Fruit fly (Drosophila melanogaster) whole organism, pupa: ENCODE results near the gene CG18294.

ENCODE experiments used
- CG10348 ChIP-seq: fragments of 200-800 bp; sonication (Bioruptor generic); IDR thresholded peaks from 2 replicates; pipeline ENCODE4 v1.3.6; 2022; ENCODE audit warnings: missing biosample characterization, missing genetic modification characterization
- CG12605 ChIP-seq: fragments of 200-800 bp; sonication (Bioruptor generic); IDR thresholded peaks from 2 replicates; pipeline ENCODE4 v1.3.6; 2022; ENCODE audit warnings: missing biosample characterization, missing genetic modification characterization
- CG13204 ChIP-seq: fragments of 200-800 bp; sonication (Bioruptor generic); optimal IDR thresholded peaks from 2 replicates; lab custom pipeline; 2018; ENCODE audit warnings: missing biosample characterization, mild to moderate bottlenecking, missing genetic modification characterization, moderate library complexity
- CG14655 ChIP-seq: fragments of 200-800 bp; sonication (Bioruptor generic); optimal IDR thresholded peaks from 3 replicates; lab custom pipeline; 2017; ENCODE audit warnings: mild to moderate bottlenecking, missing biosample characterization, missing genetic modification reagents, missing genetic modification characterization
- CG15710 ChIP-seq: fragments of 200-800 bp; sonication (Bioruptor generic); optimal IDR thresholded peaks from 2 replicates; lab custom pipeline; 2018; ENCODE audit warnings: missing biosample characterization, mild to moderate bottlenecking, missing genetic modification characterization, moderate library complexity
- CG17806 ChIP-seq: fragments of 200-800 bp; sonication (Bioruptor generic); optimal IDR thresholded peaks from 2 replicates; lab custom pipeline; 2018; ENCODE audit warnings: missing biosample characterization, mild to moderate bottlenecking, missing genetic modification characterization, moderate library complexity
- CG32121 ChIP-seq: fragments of 200-800 bp; sonication (Bioruptor generic); IDR thresholded peaks from 2 replicates; pipeline ENCODE4 v1.3.6; 2022; ENCODE audit warnings: missing biosample characterization, missing genetic modification characterization
- CG34367 ChIP-seq: fragments of 200-800 bp; sonication (Bioruptor generic); optimal IDR thresholded peaks from 2 replicates; lab custom pipeline; 2018; ENCODE audit warnings: missing biosample characterization, mild to moderate bottlenecking, missing genetic modification characterization
- CG4496 ChIP-seq: fragments of 200-800 bp; sonication (Bioruptor generic); IDR thresholded peaks from 3 replicates; pipeline ENCODE4 v1.3.6; 2022; ENCODE audit warnings: missing biosample characterization, missing genetic modification characterization
- CG8159 ChIP-seq: fragments of 200-800 bp; sonication (Bioruptor generic); optimal IDR thresholded peaks from 3 replicates; lab custom pipeline; 2018; ENCODE audit warnings: missing biosample characterization, mild to moderate bottlenecking, missing genetic modification characterization, moderate library complexity
- CG8301 ChIP-seq: fragments of 200-800 bp; sonication (Bioruptor generic); optimal IDR thresholded peaks from 2 replicates; lab custom pipeline; 2018; ENCODE audit warnings: missing biosample characterization, mild to moderate bottlenecking, missing genetic modification characterization
- CG9948 ChIP-seq: fragments of 200-800 bp; sonication (Bioruptor generic); optimal IDR thresholded peaks from 2 replicates; lab custom pipeline; 2018; ENCODE audit warnings: missing biosample characterization, mild to moderate bottlenecking, missing genetic modification characterization, moderate library complexity
- D1 ChIP-seq: fragments of 200-800 bp; sonication (Bioruptor generic); optimal IDR thresholded peaks from 2 replicates; lab custom pipeline; 2018; ENCODE audit warnings: missing biosample characterization, mild to moderate bottlenecking, missing genetic modification characterization, moderate library complexity
- EcR ChIP-seq: fragments of 200-800 bp; sonication (Bioruptor generic); optimal IDR thresholded peaks from 3 replicates; lab custom pipeline; 2019; ENCODE audit warnings: missing biosample characterization, missing genetic modification characterization, mild to moderate bottlenecking, moderate library complexity, missing genetic modification reagents
- Ets98B ChIP-seq: fragments of 200-800 bp; sonication (Bioruptor generic); IDR thresholded peaks from 2 replicates; pipeline ENCODE4 v1.3.6; 2022; ENCODE audit warnings: missing biosample characterization, missing genetic modification characterization
- Pif1A ChIP-seq: fragments of 200-800 bp; sonication (Bioruptor generic); optimal IDR thresholded peaks from 3 replicates; lab custom pipeline; 2016; ENCODE audit warnings: missing biosample characterization, missing genetic modification characterization
- Pif1B ChIP-seq: fragments of 200-800 bp; sonication (Bioruptor generic); optimal IDR thresholded peaks from 3 replicates; lab custom pipeline; 2016; ENCODE audit warnings: missing biosample characterization, missing genetic modification characterization
- Snoo ChIP-seq: fragments of 200-800 bp; sonication (Bioruptor generic); optimal IDR thresholded peaks from 3 replicates; lab custom pipeline; 2017; ENCODE audit warnings: missing biosample characterization, mild to moderate bottlenecking, missing genetic modification characterization, inconsistent platforms
- fd96Ca ChIP-seq: fragments of 200-800 bp; sonication (Bioruptor generic); IDR thresholded peaks from 3 replicates; pipeline ENCODE4 v1.3.6; 2022; ENCODE audit warnings: missing biosample characterization, missing genetic modification characterization
- gl ChIP-seq: fragments of 200-800 bp; sonication (Bioruptor generic); optimal IDR thresholded peaks from 2 replicates; lab custom pipeline; 2018; ENCODE audit warnings: missing biosample characterization, mild to moderate bottlenecking, missing genetic modification characterization
- rn ChIP-seq: fragments of 200-800 bp; sonication (Bioruptor generic); IDR thresholded peaks from 2 replicates; pipeline ENCODE4 v1.3.6; 2022; ENCODE audit warnings: missing biosample characterization, missing genetic modification characterization

The CG18294 gene

DNA sequence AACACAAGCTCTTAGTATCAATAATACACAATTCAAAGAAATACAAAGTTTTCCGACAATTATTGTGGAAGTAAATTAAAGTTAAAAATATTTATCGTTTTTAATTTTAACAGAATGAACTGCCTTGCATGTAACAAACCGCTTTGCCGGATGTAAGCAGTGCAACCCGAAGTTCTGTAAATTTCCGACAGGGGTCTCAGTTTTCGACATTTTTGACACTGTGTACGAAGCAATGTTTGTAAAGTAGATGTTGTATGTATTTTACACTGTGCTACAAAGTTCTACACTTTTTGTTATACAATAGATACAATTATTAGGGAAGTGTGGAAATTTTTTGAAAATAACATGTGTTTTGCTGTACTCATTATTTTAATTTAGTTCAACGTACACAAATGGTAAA lies 41.2 kb upstream of the CG18294 start:
- TF ChIP-seq rn (GFP tag; lab: Robert Waterston, UW): peak; percentile 60
- TF ChIP-seq gl (tag; lab: Kevin White, UChicago): no peak
- peak; percentile 59 for TF ChIP-seq D1 (tag; lab: Kevin White, UChicago)
- TF ChIP-seq CG14655 (GFP tag; lab: Kevin White, UChicago): peak; percentile 3
- TF ChIP-seq CG32121: peak; percentile 32; the same call in 1 of the 2 replicates
- TF ChIP-seq Snoo (tag; lab: Kevin White, UChicago): no peak
- no peak for TF ChIP-seq CG15710 (tag; lab: Kevin White, UChicago)
- no peak for TF ChIP-seq CG8301 (tag; lab: Kevin White, UChicago)
- TF ChIP-seq Pif1A (GFP tag; lab: Kevin White, UChicago): peak; percentile 37
- peak; percentile 85 for TF ChIP-seq CG4496 (GFP tag; lab: Robert Waterston, UW)
- peak; percentile 47; the same call in 1 of the 2 replicates for TF ChIP-seq Ets98B (GFP tag; lab: Robert Waterston, UW)
- TF ChIP-seq CG34367 (tag; lab: Kevin White, UChicago): peak; percentile 28
- no peak for TF ChIP-seq CG8159

DNA sequence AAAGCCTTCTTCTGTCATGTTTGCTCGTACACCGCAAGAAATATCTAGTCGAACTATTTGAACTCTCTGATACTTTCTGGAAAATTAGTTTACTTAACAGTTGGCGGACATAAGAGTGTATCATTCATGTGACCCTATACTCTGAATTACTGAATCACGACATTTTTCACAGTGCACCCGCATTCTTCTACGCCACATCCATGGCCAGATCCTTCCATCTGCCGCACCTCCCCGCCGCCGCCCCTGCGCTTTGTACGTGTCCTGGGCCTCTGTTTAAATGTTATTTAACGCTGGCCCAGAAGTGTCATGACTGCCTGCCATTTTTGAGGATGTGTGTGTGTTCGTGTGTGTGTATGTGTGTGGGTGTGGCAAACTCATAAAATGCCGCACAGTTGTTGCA lies 37.3 kb upstream of the CG18294 start:
- TF ChIP-seq CG4496 (GFP tag; lab: Robert Waterston, UW): no peak
- TF ChIP-seq CG13204 (GFP tag; lab: Kevin White, UChicago): no peak
- TF ChIP-seq CG17806: no peak
- TF ChIP-seq Snoo (tag; lab: Kevin White, UChicago): no peak
- TF ChIP-seq fd96Ca (GFP tag; lab: Robert Waterston, UW): no peak
- no peak for TF ChIP-seq CG12605 (GFP tag; lab: Robert Waterston, UW)
- TF ChIP-seq CG34367 (tag; lab: Kevin White, UChicago): no peak
- TF ChIP-seq D1 (tag; lab: Kevin White, UChicago): no peak
- TF ChIP-seq Ets98B (GFP tag; lab: Robert Waterston, UW): no peak
- TF ChIP-seq CG14655 (GFP tag; lab: Kevin White, UChicago): no peak
- TF ChIP-seq EcR (GFP tag; lab: Kevin White, UChicago): no peak
- no peak for TF ChIP-seq CG32121
- TF ChIP-seq rn (GFP tag; lab: Robert Waterston, UW): no peak
- no peak for TF ChIP-seq CG10348 (GFP tag; lab: Robert Waterston, UW)
- no peak for TF ChIP-seq CG8301 (tag; lab: Kevin White, UChicago)
- no peak for TF ChIP-seq CG15710 (tag; lab: Kevin White, UChicago)
- no peak for TF ChIP-seq CG8159

DNA sequence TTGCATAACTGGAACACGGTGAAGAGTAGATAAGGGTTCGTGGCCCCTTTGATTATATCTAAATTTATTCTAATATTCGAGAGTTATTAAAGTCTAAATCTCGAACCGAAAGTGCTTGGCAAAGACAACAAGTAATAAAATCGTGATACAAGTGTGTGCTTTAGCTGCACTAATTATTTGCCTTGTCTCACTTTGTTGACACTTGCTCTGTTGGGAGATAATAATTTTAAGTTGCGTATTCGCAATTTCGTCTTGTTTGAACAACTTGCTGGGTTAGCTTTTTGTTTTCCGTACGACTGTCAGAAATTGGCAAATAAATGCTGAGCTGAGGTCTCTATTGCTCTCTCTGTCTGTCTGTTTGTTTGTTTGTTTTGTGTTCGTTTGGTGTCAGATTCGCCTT lies 29.3 kb upstream of the CG18294 start:
- TF ChIP-seq Pif1B: no peak
- TF ChIP-seq EcR (GFP tag; lab: Kevin White, UChicago): no peak
- TF ChIP-seq CG8301 (tag; lab: Kevin White, UChicago): no peak
- no peak for TF ChIP-seq gl (tag; lab: Kevin White, UChicago)
- no peak for TF ChIP-seq Pif1A (GFP tag; lab: Kevin White, UChicago)
- TF ChIP-seq CG13204 (GFP tag; lab: Kevin White, UChicago): no peak
- no peak for TF ChIP-seq CG15710 (tag; lab: Kevin White, UChicago)
- TF ChIP-seq CG17806: no peak
- TF ChIP-seq CG10348 (GFP tag; lab: Robert Waterston, UW): no peak
- TF ChIP-seq Snoo (tag; lab: Kevin White, UChicago): no peak
- TF ChIP-seq CG34367 (tag; lab: Kevin White, UChicago): no peak
- no peak for TF ChIP-seq CG9948 (tag; lab: Kevin White, UChicago)
- TF ChIP-seq rn (GFP tag; lab: Robert Waterston, UW): no peak
- no peak for TF ChIP-seq D1 (tag; lab: Kevin White, UChicago)
- no peak for TF ChIP-seq CG32121
- no peak for TF ChIP-seq Ets98B (GFP tag; lab: Robert Waterston, UW)
- TF ChIP-seq CG14655 (GFP tag; lab: Kevin White, UChicago): no peak
- TF ChIP-seq CG4496 (GFP tag; lab: Robert Waterston, UW): no peak
- TF ChIP-seq CG12605 (GFP tag; lab: Robert Waterston, UW): no peak

DNA sequence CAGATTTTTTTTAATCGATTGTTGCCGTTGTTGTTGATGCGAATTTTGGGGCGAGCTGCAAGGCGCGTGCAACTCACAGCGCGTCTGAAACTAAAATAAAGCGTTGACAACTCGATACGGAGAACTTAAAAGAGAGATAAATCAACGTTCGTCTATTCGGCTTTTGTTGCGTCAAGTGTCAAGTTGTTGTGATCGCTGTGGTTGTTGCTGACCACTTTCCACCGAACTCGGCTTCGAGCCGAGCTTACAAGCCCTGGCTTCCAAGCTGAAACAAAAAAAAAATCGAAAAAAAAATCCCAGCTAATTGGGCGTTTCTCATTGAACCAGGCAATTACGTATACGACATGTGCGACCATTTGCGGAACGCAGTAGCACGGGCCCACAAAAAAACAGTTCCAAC lies 28.4 kb upstream of the CG18294 start, which contains the start of gene CG9452:
Gene CG9452 (minus strand): TSS at position 101 of the 400 bp plus-strand sequence.
- no peak for TF ChIP-seq CG14655 (GFP tag; lab: Kevin White, UChicago)
- TF ChIP-seq Pif1A (GFP tag; lab: Kevin White, UChicago): no peak
- no peak for TF ChIP-seq CG4496 (GFP tag; lab: Robert Waterston, UW)
- no peak for TF ChIP-seq rn (GFP tag; lab: Robert Waterston, UW)

DNA sequence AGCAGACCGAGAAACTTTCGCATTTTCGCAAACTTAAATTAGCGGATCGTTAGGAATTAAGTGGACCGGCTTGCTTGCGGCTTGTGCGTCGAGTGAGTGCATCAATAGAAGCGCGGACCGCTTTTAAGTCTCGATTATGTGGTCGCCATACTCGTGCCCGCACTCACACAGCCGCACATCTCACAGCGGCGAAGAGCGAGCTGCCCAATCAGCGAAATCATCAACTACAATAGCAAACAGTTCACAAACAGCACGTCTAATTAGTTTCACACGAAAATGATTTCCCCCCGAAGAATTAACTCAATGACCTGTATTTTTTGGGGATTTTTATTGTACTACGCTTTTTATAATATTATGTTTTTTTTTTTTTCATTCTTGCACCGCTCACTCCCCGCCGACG lies 25.3 kb upstream of the CG18294 start, which contains the start of gene CG9451:
Gene CG9451 (minus strand): TSS at position 101 of the 400 bp plus-strand sequence.
- TF ChIP-seq CG4496 (GFP tag; lab: Robert Waterston, UW) (no peak), CG32121 (no peak)
- TF ChIP-seq, all 21 proteins: peak for 0

DNA sequence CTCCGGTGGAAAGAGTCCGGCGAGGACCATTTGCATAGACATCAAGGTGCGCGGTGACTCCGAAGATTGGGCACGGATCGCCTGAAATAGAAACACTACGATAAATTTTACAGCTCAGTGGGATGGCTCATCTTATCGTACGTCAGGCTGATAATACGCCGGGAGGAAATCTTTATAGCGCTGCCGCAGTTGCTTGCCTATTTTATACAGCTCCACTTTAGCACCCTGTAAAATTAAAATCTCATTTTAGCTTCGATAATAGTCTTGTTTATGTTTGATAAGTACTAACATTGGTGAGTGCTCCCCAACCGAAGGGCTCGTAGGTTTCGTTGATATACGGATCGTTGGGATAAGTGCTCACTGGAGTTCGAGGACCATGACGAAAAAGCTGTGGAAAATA lies 24.0 kb upstream of the CG18294 start:
- TF ChIP-seq gl (tag; lab: Kevin White, UChicago): no peak
- TF ChIP-seq D1 (tag; lab: Kevin White, UChicago): no peak
- no peak for TF ChIP-seq CG9948 (tag; lab: Kevin White, UChicago)

DNA sequence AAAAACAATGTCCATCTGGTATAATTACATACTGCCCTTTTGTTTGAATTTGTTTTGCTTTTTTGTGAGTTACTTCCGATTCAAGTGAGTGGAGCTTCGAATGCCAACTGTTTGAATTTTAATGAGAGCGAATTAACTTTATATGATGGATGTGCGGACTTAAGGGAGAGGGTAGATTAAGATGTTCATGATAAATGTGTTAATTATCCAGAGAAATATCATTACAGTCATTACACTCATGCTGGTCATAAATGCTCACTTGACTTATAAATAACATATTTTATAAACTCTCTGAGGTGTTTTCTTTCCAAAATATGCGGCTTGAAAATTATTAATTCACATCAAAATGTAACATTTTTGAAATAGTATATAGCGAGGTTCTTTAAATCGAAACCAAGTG lies 22.2 kb upstream of the CG18294 start, which contains the start of gene CG9449:
Gene CG9449 (minus strand): TSS at position 101 of the 400 bp plus-strand sequence.
- no peak for TF ChIP-seq CG14655 (GFP tag; lab: Kevin White, UChicago)
- TF ChIP-seq fd96Ca (GFP tag; lab: Robert Waterston, UW): no peak
